Fruit fly (Drosophila melanogaster) whole organism, adult: Measurements from ENCODE around the gene CG14245.

Experiments used
- CG11617 ChIP-seq: fragments of 200-800 bp; sonication (Bioruptor generic); optimal IDR thresholded peaks from 2 replicates; lab custom pipeline; 2017; ENCODE audit warnings: mild to moderate bottlenecking, missing biosample characterization, missing genetic modification reagents, missing genetic modification characterization
- CG12768 ChIP-seq: fragments of 200-800 bp; sonication (Bioruptor generic); optimal IDR thresholded peaks from 2 replicates; lab custom pipeline; 2017; ENCODE audit warnings: missing biosample characterization, missing genetic modification characterization, mild to moderate bottlenecking, moderate library complexity, missing genetic modification reagents
- CG14711 ChIP-seq: fragments of 200-800 bp; sonication (Bioruptor generic); optimal IDR thresholded peaks from 2 replicates; lab custom pipeline; 2018; ENCODE audit warnings: missing biosample characterization, mild to moderate bottlenecking, missing genetic modification characterization, moderate library complexity
- CG1620 ChIP-seq: fragments of 200-800 bp; sonication (Bioruptor generic); optimal IDR thresholded peaks from 2 replicates; lab custom pipeline; 2016; ENCODE audit warnings: missing biosample characterization, missing genetic modification characterization
- CG33017 ChIP-seq: fragments of 200-800 bp; sonication (Bioruptor generic); optimal IDR thresholded peaks from 2 replicates; lab custom pipeline; 2018; ENCODE audit warnings: missing biosample characterization, mild to moderate bottlenecking, missing genetic modification characterization, moderate library complexity
- CG7045 ChIP-seq: fragments of 200-800 bp; sonication (Bioruptor generic); optimal IDR thresholded peaks from 2 replicates; lab custom pipeline; 2017; ENCODE audit warnings: missing biosample characterization, mild to moderate bottlenecking, missing genetic modification characterization
- CG7101 ChIP-seq: fragments of 200-800 bp; sonication (Bioruptor generic); optimal IDR thresholded peaks from 2 replicates; lab custom pipeline; 2018; ENCODE audit warnings: missing biosample characterization, mild to moderate bottlenecking, missing genetic modification characterization, moderate library complexity
- Hr96 ChIP-seq: fragments of 200-800 bp; sonication (Bioruptor generic); optimal IDR thresholded peaks from 2 replicates; lab custom pipeline; 2016; ENCODE audit warnings: missing biosample characterization, missing genetic modification characterization
- Mnt ChIP-seq: fragments of 200-800 bp; sonication (Bioruptor generic); optimal IDR thresholded peaks from 2 replicates; lab custom pipeline; 2016; ENCODE audit warnings: missing biosample characterization, mild to moderate bottlenecking, missing genetic modification characterization
- bab1 ChIP-seq: fragments of 200-800 bp; sonication (Bioruptor generic); optimal IDR thresholded peaks from 3 replicates; lab custom pipeline; 2019; ENCODE audit warnings: missing biosample characterization, mild to moderate bottlenecking, missing genetic modification characterization, moderate library complexity
- cic ChIP-seq: fragments of 200-800 bp; sonication (Bioruptor generic); optimal IDR thresholded peaks from 2 replicates; lab custom pipeline; 2017; ENCODE audit warnings: missing biosample characterization, mild to moderate bottlenecking, missing genetic modification characterization, moderate library complexity
- cnc ChIP-seq, 2 experiments: fragments of >200 bp; optimal IDR thresholded peaks; 2 replicates each; lab custom pipeline; 2017
- kay ChIP-seq: fragments of 200-800 bp; sonication (Bioruptor generic); peaks from one replicate; lab custom pipeline; 2016; ENCODE audit warnings: missing biosample characterization, missing genetic modification characterization, borderline replicate concordance
- ovo ChIP-seq: fragments of 200-800 bp; sonication (Bioruptor generic); optimal IDR thresholded peaks from 2 replicates; lab custom pipeline; 2016; ENCODE audit warnings: missing biosample characterization, missing genetic modification characterization
- toe ChIP-seq: fragments of 200-800 bp; sonication (Bioruptor generic); optimal IDR thresholded peaks from 2 replicates; lab custom pipeline; 2016; ENCODE audit warnings: missing biosample characterization, missing genetic modification characterization

CG14245 gene

dm6 chr3R:26761695-26762094, 33.2 kb downstream of the CG14245 start:
- TF ChIP-seq toe (GFP tag; lab: Kevin White, UChicago) (no peak), CG14711 (no peak), CG12768 (GFP tag; lab: Kevin White, UChicago) (no peak), CG11617 (no peak), CG33017 (tag; lab: Kevin White, UChicago) (no peak), Hr96 (GFP tag; lab: Kevin White, UChicago) (no peak), ovo (GFP tag; lab: Kevin White, UChicago) (no peak), CG7101 (tag; lab: Kevin White, UChicago) (no peak), bab1 (no peak), cnc (optimal IDR thresholded peaks at IDR 0.05; lab: Kevin White, UChicago) (no peak), Mnt (GFP tag; lab: Kevin White, UChicago) (no peak), cic (GFP tag; lab: Kevin White, UChicago) (no peak), CG7045 (GFP tag; lab: Kevin White, UChicago) (no peak), kay (GFP tag; lab: Kevin White, UChicago) (no peak), CG1620 (no peak)
